Worm (Caenorhabditis elegans): Measurements from ENCODE around the gene swm-1.

- no peak for TF ChIP-seq fkh-2 (tag; optimal IDR thresholded peaks at IDR 0.05)
- TF ChIP-seq nhr-43 (tag; optimal IDR thresholded peaks at IDR 0.05; ENCODE audit: poor library complexity, severe bottlenecking): no peak
- TF ChIP-seq eor-1 (tag; optimal IDR thresholded peaks at IDR 0.05): no peak
- no peak for TF ChIP-seq unc-62 (GFP tag; optimal IDR thresholded peaks at IDR 0.05)
- no peak for TF ChIP-seq fos-1 (tag; optimal IDR thresholded peaks at IDR 0.05)
- peak; percentile 3 for TF ChIP-seq mdl-1 (tag; optimal IDR thresholded peaks at IDR 0.05)
- no peak for TF ChIP-seq unc-39 (tag; optimal IDR thresholded peaks at IDR 0.05)
- no peak for TF ChIP-seq R02D3.7 (tag; optimal IDR thresholded peaks at IDR 0.05)
- TF ChIP-seq skn-1 (tag; optimal IDR thresholded peaks at IDR 0.05): no peak
- no peak for TF ChIP-seq lin-15B (tag; optimal IDR thresholded peaks at IDR 0.05)
- TF ChIP-seq mml-1 (tag; optimal IDR thresholded peaks at IDR 0.05): no peak
- TF ChIP-seq egl-27 (tag; optimal IDR thresholded peaks at IDR 0.05): no peak
These were observed 39.5 kb upstream of the swm-1 start for ce11 chrV:9094060-9094628.
